Worm (Caenorhabditis elegans): ENCODE measurements around the gene T05A8.11.

DNA sequence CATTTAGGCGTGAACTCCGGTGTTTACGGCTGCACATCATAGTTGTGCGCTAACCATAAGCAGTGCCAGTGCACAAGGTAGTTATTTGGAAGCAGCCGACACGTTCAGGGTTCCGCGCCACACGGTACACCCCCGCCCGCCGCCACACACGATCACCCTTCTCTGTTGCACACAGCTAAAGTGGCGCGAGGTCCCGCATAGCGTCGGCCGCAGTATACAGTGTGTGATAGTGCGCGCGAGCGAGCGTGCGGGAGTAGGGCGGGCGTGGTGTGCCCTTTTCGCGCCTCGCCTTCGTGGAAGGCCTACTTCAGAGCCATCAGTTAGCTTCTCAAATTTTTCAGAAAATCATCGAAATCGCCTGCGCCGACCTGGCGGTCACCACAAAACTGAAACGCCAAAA is 11.5 kb upstream of the T05A8.11 start:
- TF ChIP-seq F13C5.2 (tag; optimal IDR thresholded peaks at IDR 0.05) (no peak), ama-1 (optimal IDR thresholded peaks at IDR 0.05) (no peak), pes-1 (GFP tag; IDR thresholded peaks at IDR 0.05) (no peak), aly-1 (tag; optimal IDR thresholded peaks at IDR 0.05) (no peak), hmbx-1 (tag; optimal IDR thresholded peaks at IDR 0.05) (no peak), flt-1 (GFP tag; IDR thresholded peaks at IDR 0.05) (no peak), scrt-1 (GFP tag; IDR thresholded peaks at IDR 0.05) (no peak), tra-4 (tag; optimal IDR thresholded peaks at IDR 0.05) (no peak), ceh-13 (GFP tag; optimal IDR thresholded peaks at IDR 0.05) (no peak), hnd-1 (tag; optimal IDR thresholded peaks at IDR 0.05) (no peak)

Data from whole organism, early embryonic.